Fruit fly (Drosophila melanogaster) whole organism, embryonic: Measurements from ENCODE around the gene Hmr.
A peak's percentile ranks its signal among the peaks of the same experiment; 100 is the strongest.

Experiments used
- Bdp1 ChIP-seq: fragments of 200-800 bp; sonication (Bioruptor generic); optimal IDR thresholded peaks from 3 replicates; lab custom pipeline; 2016; ENCODE audit warnings: missing biosample characterization, missing genetic modification characterization
- Blimp-1 ChIP-seq: fragments of 200-800 bp; sonication (Bioruptor generic); optimal IDR thresholded peaks from 3 replicates; lab custom pipeline; 2018; ENCODE audit warnings: missing biosample characterization, missing genetic modification characterization, mild to moderate bottlenecking, moderate library complexity, missing genetic modification reagents
- CG10366 ChIP-seq: fragments of 200-800 bp; sonication (Bioruptor generic); IDR thresholded peaks from 2 replicates; pipeline ENCODE4 v1.3.6; 2022; ENCODE audit warnings: missing biosample characterization, missing genetic modification characterization
- CG11504 ChIP-seq: fragments of 200-800 bp; sonication (Bioruptor generic); optimal IDR thresholded peaks from 3 replicates; lab custom pipeline; 2019; ENCODE audit warnings: missing biosample characterization, mild to moderate bottlenecking, missing genetic modification characterization, moderate library complexity
- CG11560 ChIP-seq: fragments of 200-800 bp; sonication (Bioruptor generic); IDR thresholded peaks from 3 replicates; pipeline ENCODE4 v1.3.6; 2022; ENCODE audit warnings: missing biosample characterization, missing genetic modification characterization
- CG12219 ChIP-seq: fragments of 200-800 bp; sonication (Bioruptor generic); optimal IDR thresholded peaks from 3 replicates; lab custom pipeline; 2018; ENCODE audit warnings: missing biosample characterization, mild to moderate bottlenecking, missing genetic modification characterization
- CG13894 ChIP-seq: fragments of 200-800 bp; sonication (Bioruptor generic); optimal IDR thresholded peaks from 3 replicates; lab custom pipeline; 2018; ENCODE audit warnings: missing biosample characterization, mild to moderate bottlenecking, missing genetic modification characterization, moderate library complexity
- CG14014 ChIP-seq: fragments of 200-800 bp; sonication (Bioruptor generic); IDR thresholded peaks from 2 replicates; pipeline ENCODE4 v1.3.6; 2022; ENCODE audit warnings: missing biosample characterization, missing genetic modification characterization
- CG1603 ChIP-seq: fragments of 200-800 bp; sonication (Bioruptor generic); optimal IDR thresholded peaks from 2 replicates; lab custom pipeline; 2019; ENCODE audit warnings: missing biosample characterization, mild to moderate bottlenecking, missing genetic modification characterization, moderate library complexity
- CG2202 ChIP-seq: fragments of 200-800 bp; sonication (Bioruptor generic); optimal IDR thresholded peaks from 2 replicates; lab custom pipeline; 2018; ENCODE audit warnings: missing biosample characterization, mild to moderate bottlenecking, missing genetic modification characterization
- CG3065 ChIP-seq: fragments of 200-800 bp; sonication (Bioruptor generic); optimal IDR thresholded peaks from 2 replicates; lab custom pipeline; 2016; ENCODE audit warnings: missing biosample characterization, missing genetic modification characterization
- CG42726 ChIP-seq: fragments of 200-800 bp; sonication (Bioruptor generic); IDR thresholded peaks from 2 replicates; pipeline ENCODE4 v1.3.6; 2022; ENCODE audit warnings: missing biosample characterization, missing genetic modification characterization; ENCODE audit not compliant: partially characterized antibody
- CG4730 ChIP-seq: fragments of 200-800 bp; sonication (Bioruptor generic); IDR thresholded peaks from 2 replicates; pipeline ENCODE4 v1.3.6; 2022; ENCODE audit warnings: missing biosample characterization, missing genetic modification characterization
- CG6689 ChIP-seq: fragments of 200-800 bp; sonication (Bioruptor generic); IDR thresholded peaks from 2 replicates; pipeline ENCODE4 v1.3.6; 2022; ENCODE audit warnings: missing biosample characterization, missing genetic modification characterization
- CG8359 ChIP-seq: fragments of 200-800 bp; sonication (Bioruptor generic); optimal IDR thresholded peaks from 2 replicates; lab custom pipeline; 2017; ENCODE audit warnings: missing biosample characterization, mild to moderate bottlenecking, missing genetic modification characterization, borderline replicate concordance
- CG9727 ChIP-seq: fragments of 200-800 bp; sonication (Bioruptor generic); optimal IDR thresholded peaks from 3 replicates; lab custom pipeline; 2017; ENCODE audit warnings: missing biosample characterization, mild to moderate bottlenecking, missing genetic modification characterization
- Doc2 ChIP-seq: fragments of 200-800 bp; sonication (Bioruptor generic); IDR thresholded peaks from 2 replicates; pipeline ENCODE4 v1.3.6; 2022; ENCODE audit warnings: missing biosample characterization, missing genetic modification characterization
- Drgx ChIP-seq: fragments of 200-800 bp; sonication (Bioruptor generic); IDR thresholded peaks from 2 replicates; pipeline ENCODE4 v1.3.6; 2022; ENCODE audit warnings: missing biosample characterization, missing genetic modification characterization
- Hr78 ChIP-seq, 2 experiments: fragments of 200-800 bp in 1 of 2; fragments of >200 bp in 1 of 2; sonication (Bioruptor generic) in 1 of 2; optimal IDR thresholded peaks; 2 replicates each; lab custom pipeline; 2017 to 2019; ENCODE audit warnings: missing biosample characterization in 2 of 2, missing genetic modification characterization in 2 of 2, mild to moderate bottlenecking in 1 of 2, moderate library complexity in 1 of 2
- NK7.1 ChIP-seq: fragments of 200-800 bp; sonication (Bioruptor generic); optimal IDR thresholded peaks from 3 replicates; lab custom pipeline; 2016; ENCODE audit warnings: missing biosample characterization, missing genetic modification characterization
- Oaz ChIP-seq: fragments of 200-800 bp; sonication (Bioruptor generic); IDR thresholded peaks from 2 replicates; pipeline ENCODE4 v1.3.6; 2022; ENCODE audit warnings: missing biosample characterization, missing genetic modification characterization
- Oli ChIP-seq: fragments of 200-800 bp; sonication (Bioruptor generic); optimal IDR thresholded peaks from 2 replicates; lab custom pipeline; 2018; ENCODE audit warnings: missing biosample characterization, mild to moderate bottlenecking, missing genetic modification characterization, moderate library complexity
- Optix ChIP-seq: fragments of 200-800 bp; sonication (Bioruptor generic); IDR thresholded peaks from 3 replicates; pipeline ENCODE4 v1.3.6; 2022; ENCODE audit warnings: missing biosample characterization, missing genetic modification characterization
- Sox102F ChIP-seq: fragments of 200-800 bp; sonication (Bioruptor generic); optimal IDR thresholded peaks from 2 replicates; lab custom pipeline; 2018; ENCODE audit warnings: missing biosample characterization, mild to moderate bottlenecking, missing genetic modification characterization, moderate library complexity
- YL-1 ChIP-seq: fragments of 200-800 bp; sonication (Bioruptor generic); optimal IDR thresholded peaks from 3 replicates; lab custom pipeline; 2017; ENCODE audit warnings: missing biosample characterization, mild to moderate bottlenecking, missing genetic modification characterization
- ac ChIP-seq: fragments of 200-800 bp; sonication (Bioruptor generic); optimal IDR thresholded peaks from 3 replicates; lab custom pipeline; 2017; ENCODE audit warnings: missing biosample characterization, mild to moderate bottlenecking, missing genetic modification characterization
- bsh ChIP-seq, 2 experiments: fragments of 200-800 bp; sonication (Bioruptor generic); optimal IDR thresholded peaks; 2 replicates each; lab custom pipeline; 2017 to 2018; ENCODE audit warnings: mild to moderate bottlenecking in 2 of 2, missing biosample characterization in 2 of 2, missing genetic modification characterization in 2 of 2, moderate library complexity in 1 of 2
- chif ChIP-seq, 2 experiments: fragments of 200-800 bp; sonication (Bioruptor generic); optimal IDR thresholded peaks; 3 replicates each; lab custom pipeline; 2016; ENCODE audit warnings: missing biosample characterization in 2 of 2, missing genetic modification characterization in 2 of 2
- corto ChIP-seq: fragments of 200-800 bp; sonication (Bioruptor generic); optimal IDR thresholded peaks from 2 replicates; lab custom pipeline; 2016; ENCODE audit warnings: missing biosample characterization, mild to moderate bottlenecking, missing genetic modification characterization, moderate library complexity
- dmrt99B ChIP-seq: fragments of 200-800 bp; sonication (Bioruptor generic); optimal IDR thresholded peaks from 2 replicates; lab custom pipeline; 2018; ENCODE audit warnings: missing biosample characterization, mild to moderate bottlenecking, missing genetic modification characterization, moderate library complexity
- ems ChIP-seq: fragments of 200-800 bp; sonication (Bioruptor generic); optimal IDR thresholded peaks from 3 replicates; lab custom pipeline; 2016; ENCODE audit warnings: missing biosample characterization, missing genetic modification characterization
- esg ChIP-seq: fragments of 200-800 bp; sonication (Bioruptor generic); conservative IDR thresholded peaks from 2 replicates; pipeline ENCODE4 v1.3.6; 2022; ENCODE audit warnings: missing biosample characterization, missing genetic modification characterization
- gcm ChIP-seq: fragments of 200-800 bp; sonication (Bioruptor generic); optimal IDR thresholded peaks from 2 replicates; lab custom pipeline; 2019; ENCODE audit warnings: missing biosample characterization, mild to moderate bottlenecking, missing genetic modification characterization, moderate library complexity
- gem ChIP-seq: fragments of 200-800 bp; sonication (Bioruptor generic); optimal IDR thresholded peaks from 2 replicates; lab custom pipeline; 2019; ENCODE audit warnings: missing biosample characterization, mild to moderate bottlenecking, missing genetic modification characterization, moderate library complexity
- grau ChIP-seq: fragments of 200-800 bp; optimal IDR thresholded peaks from 3 replicates; lab custom pipeline; 2019; ENCODE audit warnings: missing biosample characterization, mild to moderate bottlenecking, missing genetic modification characterization, moderate library complexity
- lbe ChIP-seq: fragments of 200-800 bp; sonication (Bioruptor generic); optimal IDR thresholded peaks from 2 replicates; lab custom pipeline; 2016; ENCODE audit warnings: missing biosample characterization, mild to moderate bottlenecking, missing genetic modification characterization
- lmd ChIP-seq: fragments of 200-800 bp; sonication (Bioruptor generic); IDR thresholded peaks from 2 replicates; pipeline ENCODE4 v1.3.6; 2022; ENCODE audit warnings: missing biosample characterization, missing genetic modification characterization
- maf-S ChIP-seq: fragments of 200-800 bp; sonication (Bioruptor generic); optimal IDR thresholded peaks from 2 replicates; lab custom pipeline; 2016; ENCODE audit warnings: missing biosample characterization, missing genetic modification characterization
- nmo ChIP-seq: fragments of 200-800 bp; sonication (Bioruptor generic); optimal IDR thresholded peaks from 2 replicates; lab custom pipeline; 2018; ENCODE audit warnings: missing biosample characterization, mild to moderate bottlenecking, missing genetic modification characterization, moderate library complexity
- nom ChIP-seq: fragments of 200-800 bp; sonication (Bioruptor generic); optimal IDR thresholded peaks from 2 replicates; lab custom pipeline; 2017; ENCODE audit warnings: missing biosample characterization, missing genetic modification characterization, mild to moderate bottlenecking, moderate library complexity, missing genetic modification reagents
- phol ChIP-seq: fragments of 200-800 bp; sonication (Bioruptor generic); optimal IDR thresholded peaks from 3 replicates; lab custom pipeline; 2018; ENCODE audit warnings: missing biosample characterization, mild to moderate bottlenecking, missing genetic modification characterization, moderate library complexity
- prd ChIP-seq, 3 experiments: fragments of >200 bp in 2 of 3; fragments of 200-800 bp in 1 of 3; sonication (Bioruptor generic) in 1 of 3; optimal IDR thresholded peaks in 2 of 3; IDR thresholded peaks in 1 of 3; 2 replicates in 2 of 3; 3 replicates in 1 of 3; pipeline versions ENCODE4 v1.3.6 to Lab custom; 2017 to 2022; ENCODE audit warnings: missing biosample characterization in 1 of 3, missing genetic modification characterization in 1 of 3
- salm ChIP-seq: fragments of 200-800 bp; sonication (Bioruptor generic); optimal IDR thresholded peaks from 2 replicates; lab custom pipeline; 2018; ENCODE audit warnings: missing biosample characterization, mild to moderate bottlenecking, missing genetic modification characterization
- schlank ChIP-seq: fragments of 200-800 bp; sonication (Bioruptor generic); optimal IDR thresholded peaks from 2 replicates; lab custom pipeline; 2018; ENCODE audit warnings: missing biosample characterization, mild to moderate bottlenecking, missing genetic modification characterization
- scrt ChIP-seq: fragments of 200-800 bp; sonication (Bioruptor generic); optimal IDR thresholded peaks from 2 replicates; lab custom pipeline; 2018; ENCODE audit warnings: missing biosample characterization, mild to moderate bottlenecking, missing genetic modification characterization, moderate library complexity
- sens ChIP-seq: fragments of 200-800 bp; sonication (Bioruptor generic); peaks from one replicate; lab custom pipeline; 2016; ENCODE audit warnings: missing biosample characterization, missing genetic modification characterization
- tna ChIP-seq: fragments of 200-800 bp; sonication (Bioruptor generic); IDR thresholded peaks from 2 replicates; pipeline ENCODE4 v1.3.6; 2022; ENCODE audit warnings: missing biosample characterization, missing genetic modification characterization; ENCODE audit not compliant: partially characterized antibody
- wor ChIP-seq: fragments of 200-800 bp; sonication (Bioruptor generic); IDR thresholded peaks from 2 replicates; pipeline ENCODE4 v1.3.6; 2022; ENCODE audit warnings: missing biosample characterization, missing genetic modification characterization
- zen2 ChIP-seq: fragments of 200-800 bp; sonication (Bioruptor generic); IDR thresholded peaks from 3 replicates; pipeline ENCODE4 v1.3.6; 2022; ENCODE audit warnings: missing biosample characterization, missing genetic modification characterization; ENCODE audit not compliant: partially characterized antibody

Hmr gene

DNA sequence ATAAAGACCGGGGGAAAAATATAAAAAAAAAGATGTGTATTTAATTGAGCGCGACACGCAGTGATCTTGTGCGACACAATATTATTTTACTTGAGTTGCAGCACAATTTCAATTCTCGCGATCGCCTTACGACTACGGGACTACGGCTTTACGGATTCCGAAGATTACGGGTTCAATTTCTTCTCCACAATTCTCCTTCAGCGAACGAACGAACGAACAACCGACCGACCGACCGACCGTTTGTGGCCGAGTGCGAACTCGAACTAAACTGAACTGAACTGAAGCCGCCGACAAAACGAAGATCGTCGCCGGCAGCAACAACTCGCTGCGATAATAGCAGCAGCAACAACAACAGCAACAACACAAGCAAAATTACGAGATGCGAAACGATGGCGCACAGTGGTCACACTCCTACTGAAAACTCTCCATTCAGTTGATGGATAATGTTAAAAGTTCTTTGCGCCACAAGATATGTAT lies 10.5 kb downstream of the Hmr start, which contains the start of gene spri (continued):
- TF ChIP-seq Bdp1, result no peak
- 0 out of 3 replicates have a peak, but pooled peaks have one; percentile 18 for TF ChIP-seq Optix (GFP tag; lab: Robert Waterston, UW)
- TF ChIP-seq tna, result 0 out of 2 replicates have a peak, but pooled peaks have one; percentile 22
- no peak for TF ChIP-seq zen2 (GFP tag; lab: Robert Waterston, UW)
- TF ChIP-seq CG4730, result no peak
- TF ChIP-seq CG11560 (tag; lab: Robert Waterston, UW), result no peak
- peak; percentile 88 for TF ChIP-seq nom (GFP tag; lab: Kevin White, UChicago)
- TF ChIP-seq scrt (GFP tag; lab: Kevin White, UChicago), result no peak
- TF ChIP-seq CG12219, result no peak
- TF ChIP-seq NK7.1 (GFP tag; lab: Kevin White, UChicago), result no peak
- no peak for TF ChIP-seq CG2202
- TF ChIP-seq maf-S, result no peak
- no peak for TF ChIP-seq esg (GFP tag; lab: Robert Waterston, UW)
- no peak for TF ChIP-seq CG10366 (GFP tag; lab: Robert Waterston, UW)
- no peak for TF ChIP-seq Hr78 (GFP tag; optimal IDR thresholded peaks at IDR 0.05; lab: Kevin White, UChicago)
- no peak for TF ChIP-seq Oaz (GFP tag; lab: Robert Waterston, UW)
- no peak for TF ChIP-seq schlank (tag; lab: Kevin White, UChicago)
- TF ChIP-seq CG8359 (GFP tag; lab: Kevin White, UChicago), result no peak
- TF ChIP-seq ac (GFP tag; lab: Kevin White, UChicago), result no peak
- TF ChIP-seq chif (GFP tag; optimal IDR thresholded peaks at IDR 0.05; lab: Kevin White, UChicago), result no peak
- TF ChIP-seq wor (GFP tag; lab: Robert Waterston, UW), result no peak
- TF ChIP-seq CG3065 (GFP tag; lab: Kevin White, UChicago), result no peak
- TF ChIP-seq lmd (GFP tag; lab: Robert Waterston, UW), result no peak; the same call in 1 of the 2 replicates
- peak; percentile 27 for TF ChIP-seq lbe (GFP tag; lab: Kevin White, UChicago)
- TF ChIP-seq gcm (GFP tag; lab: Kevin White, UChicago), result no peak
- no peak for TF ChIP-seq YL-1 (GFP tag; lab: Kevin White, UChicago)
- no peak for TF ChIP-seq CG42726
- TF ChIP-seq Oli (tag; lab: Kevin White, UChicago), result no peak
- no peak for TF ChIP-seq Blimp-1 (GFP tag; lab: Kevin White, UChicago)
- TF ChIP-seq salm (tag; lab: Kevin White, UChicago), result no peak

DNA sequence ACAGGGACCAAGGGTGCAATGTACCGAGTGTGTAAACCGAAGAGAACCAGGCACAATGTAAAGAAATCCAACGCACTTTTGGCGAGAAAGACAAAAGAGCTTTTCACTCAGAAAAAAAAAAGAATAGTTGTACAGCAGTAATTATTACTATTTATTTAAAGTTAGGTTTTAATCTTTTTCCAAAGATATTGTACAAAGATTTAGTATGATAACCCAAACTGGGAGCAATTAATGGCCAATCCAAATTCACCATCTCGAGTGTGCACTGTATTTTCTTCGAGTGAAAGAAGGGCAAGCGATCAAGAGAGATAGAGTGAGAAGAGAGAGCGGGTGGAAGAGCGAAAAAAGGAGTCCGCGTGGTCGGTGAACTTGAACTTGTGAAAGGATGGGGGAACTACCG lies 11.2 kb downstream of the Hmr start:
- TF ChIP-seq nom (GFP tag; lab: Kevin White, UChicago) (peak; percentile 48), maf-S (no peak), prd (optimal IDR thresholded peaks at IDR 0.05; lab: Kevin White, UChicago) (no peak), prd (GFP tag; IDR thresholded peaks at IDR 0.05; lab: Robert Waterston, UW) (peak; percentile 50; the same call in 2 of the 3 replicates), Blimp-1 (GFP tag; lab: Kevin White, UChicago) (peak; percentile 22), CG11504 (tag; lab: Kevin White, UChicago) (peak; percentile 12), phol (tag; lab: Kevin White, UChicago) (peak; percentile 10), corto (GFP tag; lab: Kevin White, UChicago) (peak; percentile 86), bsh (GFP tag; optimal IDR thresholded peaks at IDR 0.05; lab: Kevin White, UChicago) (peak; percentile 27 to 54), CG14014 (no peak), ems (GFP tag; lab: Kevin White, UChicago) (peak; percentile 2), CG9727 (GFP tag; lab: Kevin White, UChicago) (peak; percentile 3), sens (peak; percentile 78), Doc2 (no peak), Sox102F (GFP tag; lab: Kevin White, UChicago) (peak; percentile 25), gem (tag; lab: Kevin White, UChicago) (peak; percentile 44), CG1603 (peak; percentile 22), nmo (GFP tag; lab: Kevin White, UChicago) (peak; percentile 7), grau (peak; percentile 50), dmrt99B (peak; percentile 2), Drgx (GFP tag; lab: Robert Waterston, UW) (peak; percentile 55; the same call in 1 of the 2 replicates), CG13894 (tag; lab: Kevin White, UChicago) (no peak), CG6689 (GFP tag; lab: Robert Waterston, UW) (0 out of 2 replicates have a peak, but pooled peaks have one; percentile 10)
